Worm (Caenorhabditis elegans): ENCODE measurements around the gene oac-5.

Gene oac-5

ce11 chrV:16271121-16271520 lies 21.4 kb upstream of the oac-5 start, which contains the start of gene T13F3.6:
TSS of gene T13F3.6 (minus strand) at chrV:16271221.
- TF ChIP-seq flt-1 (GFP tag; IDR thresholded peaks at IDR 0.05) (no peak), ztf-29 (GFP tag; IDR thresholded peaks at IDR 0.05) (no peak), ref-1 (GFP tag; conservative IDR thresholded peaks at IDR 0.05) (no peak), ztf-23 (GFP tag; IDR thresholded peaks at IDR 0.05) (no peak), med-1 (GFP tag; optimal IDR thresholded peaks at IDR 0.05; ENCODE audit: insufficient read depth) (no peak), T22C8.4 (GFP tag; IDR thresholded peaks at IDR 0.05) (no peak), tab-1 (GFP tag; IDR thresholded peaks at IDR 0.05) (no peak), klf-2 (GFP tag; conservative IDR thresholded peaks at IDR 0.05) (no peak), cog-1 (tag; optimal IDR thresholded peaks at IDR 0.05) (no peak)

- TF ChIP-seq cog-1 (tag; optimal IDR thresholded peaks at IDR 0.05) (no peak), ztf-23 (GFP tag; IDR thresholded peaks at IDR 0.05) (no peak), ref-1 (GFP tag; conservative IDR thresholded peaks at IDR 0.05) (no peak), klf-2 (GFP tag; conservative IDR thresholded peaks at IDR 0.05) (no peak), med-1 (GFP tag; optimal IDR thresholded peaks at IDR 0.05; ENCODE audit: insufficient read depth) (no peak)
These were observed 17.2 kb upstream of the oac-5 start, which contains the start of gene pacl-1 for ce11 chrV:16275347-16275746. TSS of gene pacl-1 (minus strand) at chrV:16275447.

ce11 chrV:16277918-16278317 lies 14.6 kb upstream of the oac-5 start, which contains the start of gene cyp-37B1:
TSS of gene cyp-37B1 (plus strand) at chrV:16278116.
- TF ChIP-seq tab-1 (GFP tag; IDR thresholded peaks at IDR 0.05) (no peak), med-1 (GFP tag; optimal IDR thresholded peaks at IDR 0.05; ENCODE audit: insufficient read depth) (no peak), ref-1 (GFP tag; conservative IDR thresholded peaks at IDR 0.05) (no peak), ztf-23 (GFP tag; IDR thresholded peaks at IDR 0.05) (no peak), cog-1 (tag; optimal IDR thresholded peaks at IDR 0.05) (no peak)

ce11 chrV:16282147-16282546 lies 10.4 kb upstream of the oac-5 start, which contains the start of gene F28G4.2:
TSS of gene F28G4.2 (minus strand) at chrV:16282321.
- TF ChIP-seq ref-1 (GFP tag; conservative IDR thresholded peaks at IDR 0.05) (no peak), tab-1 (GFP tag; IDR thresholded peaks at IDR 0.05) (no peak), ztf-29 (GFP tag; IDR thresholded peaks at IDR 0.05) (no peak), med-1 (GFP tag; optimal IDR thresholded peaks at IDR 0.05; ENCODE audit: insufficient read depth) (no peak), cog-1 (tag; optimal IDR thresholded peaks at IDR 0.05) (no peak), ztf-23 (GFP tag; IDR thresholded peaks at IDR 0.05) (no peak), flt-1 (GFP tag; IDR thresholded peaks at IDR 0.05) (no peak), klf-2 (GFP tag; conservative IDR thresholded peaks at IDR 0.05) (no peak), T22C8.4 (GFP tag; IDR thresholded peaks at IDR 0.05) (no peak)

ce11 chrV:16285794-16286193 lies 6.7 kb upstream of the oac-5 start, which contains the start of gene F28G4.4:
TSS of gene F28G4.4 (minus strand) at chrV:16285894.
- TF ChIP-seq med-1 (GFP tag; optimal IDR thresholded peaks at IDR 0.05; ENCODE audit: insufficient read depth) = no peak
- TF ChIP-seq ref-1 (GFP tag; conservative IDR thresholded peaks at IDR 0.05) = no peak
- no peak for TF ChIP-seq T22C8.4 (GFP tag; IDR thresholded peaks at IDR 0.05)
- no peak for TF ChIP-seq flt-1 (GFP tag; IDR thresholded peaks at IDR 0.05)
- TF ChIP-seq klf-2 (GFP tag; conservative IDR thresholded peaks at IDR 0.05) = no peak

ce11 chrV:16287619-16288018 lies 4.9 kb upstream of the oac-5 start, which contains the start of gene F28G4.3:
TSS of gene F28G4.3 (minus strand) at chrV:16287719.
- TF ChIP-seq med-1 (GFP tag; optimal IDR thresholded peaks at IDR 0.05; ENCODE audit: insufficient read depth) = no peak
- no peak for TF ChIP-seq tab-1 (GFP tag; IDR thresholded peaks at IDR 0.05)
- no peak for TF ChIP-seq flt-1 (GFP tag; IDR thresholded peaks at IDR 0.05)
- TF ChIP-seq cog-1 (tag; optimal IDR thresholded peaks at IDR 0.05) = no peak
- TF ChIP-seq T22C8.4 (GFP tag; IDR thresholded peaks at IDR 0.05) = no peak
- TF ChIP-seq ztf-23 (GFP tag; IDR thresholded peaks at IDR 0.05) = no peak
- TF ChIP-seq ref-1 (GFP tag; conservative IDR thresholded peaks at IDR 0.05) = no peak
- no peak for TF ChIP-seq ztf-29 (GFP tag; IDR thresholded peaks at IDR 0.05)
- TF ChIP-seq klf-2 (GFP tag; conservative IDR thresholded peaks at IDR 0.05) = no peak

ce11 chrV:16297070-16297469 lies 4.6 kb downstream of the oac-5 start, which contains the start of gene srbc-83:
TSS of gene srbc-83 (plus strand) at chrV:16297370.
- TF ChIP-seq ztf-23 (GFP tag; IDR thresholded peaks at IDR 0.05) (no peak), flt-1 (GFP tag; IDR thresholded peaks at IDR 0.05) (no peak), cog-1 (tag; optimal IDR thresholded peaks at IDR 0.05) (no peak), ref-1 (GFP tag; conservative IDR thresholded peaks at IDR 0.05) (no peak)

- TF ChIP-seq ztf-29 (GFP tag; IDR thresholded peaks at IDR 0.05) (no peak), T22C8.4 (GFP tag; IDR thresholded peaks at IDR 0.05) (no peak), cog-1 (tag; optimal IDR thresholded peaks at IDR 0.05) (no peak), med-1 (GFP tag; optimal IDR thresholded peaks at IDR 0.05; ENCODE audit: insufficient read depth) (no peak), klf-2 (GFP tag; conservative IDR thresholded peaks at IDR 0.05) (no peak), flt-1 (GFP tag; IDR thresholded peaks at IDR 0.05) (no peak), ztf-23 (GFP tag; IDR thresholded peaks at IDR 0.05) (no peak), tab-1 (GFP tag; IDR thresholded peaks at IDR 0.05) (no peak), ref-1 (GFP tag; conservative IDR thresholded peaks at IDR 0.05) (no peak)
These were observed 6.2 kb downstream of the oac-5 start, which contains the start of gene srbc-84 for ce11 chrV:16298669-16299068. TSS of gene srbc-84 (plus strand) at chrV:16298969.

ce11 chrV:16299834-16300233 lies 7.3 kb downstream of the oac-5 start:
- TF ChIP-seq ztf-23 (GFP tag; IDR thresholded peaks at IDR 0.05) (no peak), klf-2 (GFP tag; conservative IDR thresholded peaks at IDR 0.05) (no peak), ref-1 (GFP tag; conservative IDR thresholded peaks at IDR 0.05) (no peak), T22C8.4 (GFP tag; IDR thresholded peaks at IDR 0.05) (no peak), ztf-29 (GFP tag; IDR thresholded peaks at IDR 0.05) (no peak), tab-1 (GFP tag; IDR thresholded peaks at IDR 0.05) (no peak), flt-1 (GFP tag; IDR thresholded peaks at IDR 0.05) (no peak), cog-1 (tag; optimal IDR thresholded peaks at IDR 0.05) (no peak), med-1 (GFP tag; optimal IDR thresholded peaks at IDR 0.05; ENCODE audit: insufficient read depth) (no peak)

- TF ChIP-seq tab-1 (GFP tag; IDR thresholded peaks at IDR 0.05) (no peak), flt-1 (GFP tag; IDR thresholded peaks at IDR 0.05) (no peak), klf-2 (GFP tag; conservative IDR thresholded peaks at IDR 0.05) (no peak), med-1 (GFP tag; optimal IDR thresholded peaks at IDR 0.05; ENCODE audit: insufficient read depth) (no peak), T22C8.4 (GFP tag; IDR thresholded peaks at IDR 0.05) (no peak), cog-1 (tag; optimal IDR thresholded peaks at IDR 0.05) (no peak), ztf-23 (GFP tag; IDR thresholded peaks at IDR 0.05) (no peak)
These were observed 7.8 kb downstream of the oac-5 start, which contains the start of gene srbc-82 for ce11 chrV:16300276-16300675. TSS of gene srbc-82 (plus strand) at chrV:16300576.
